Worm (Caenorhabditis elegans) whole organism, late embryonic: ENCODE data around the gene csp-2.

Experiments used
- C08G9.2 ChIP-seq: sonication (generic microtip); optimal IDR thresholded peaks from 2 replicates; lab custom pipeline; 2016; ENCODE audit warnings: mild to moderate bottlenecking, missing genetic modification characterization, moderate library complexity, missing compliant biosample characterization
- C38D4.7 ChIP-seq: fragments of 200-800 bp; sonication (Bioruptor generic); optimal IDR thresholded peaks from 2 replicates; lab custom pipeline; 2018; ENCODE audit warnings: mild to moderate bottlenecking, missing genetic modification characterization, moderate library complexity, missing compliant biosample characterization
- F13H6.1 ChIP-seq: sonication (generic microtip); optimal IDR thresholded peaks from 2 replicates; lab custom pipeline; 2016; ENCODE audit warnings: missing genetic modification characterization, missing compliant biosample characterization
- K09A11.1 ChIP-seq: sonication (generic microtip); optimal IDR thresholded peaks from 2 replicates; lab custom pipeline; 2017; ENCODE audit warnings: antibody characterized with exemption, mild to moderate bottlenecking, missing genetic modification characterization, missing compliant biosample characterization; ENCODE audit not compliant: insufficient read depth
- T23F11.4 ChIP-seq: fragments of 200-800 bp; sonication (Bioruptor generic); optimal IDR thresholded peaks from 2 replicates; lab custom pipeline; 2018; ENCODE audit warnings: mild to moderate bottlenecking, missing genetic modification characterization, missing compliant biosample characterization
- Y22D7AL.16 ChIP-seq: sonication (generic microtip); optimal IDR thresholded peaks from 2 replicates; lab custom pipeline; 2016; ENCODE audit warnings: missing genetic modification characterization, missing compliant biosample characterization
- ahr-1 ChIP-seq: sonication (generic microtip); optimal IDR thresholded peaks from 2 replicates; lab custom pipeline; 2016; ENCODE audit warnings: missing genetic modification characterization, missing compliant biosample characterization
- ama-1 ChIP-seq: fragments of 150-350 bp; optimal IDR thresholded peaks from 2 replicates; lab custom pipeline; 2014
- ceh-14 ChIP-seq: sonication (generic microtip); optimal IDR thresholded peaks from 2 replicates; lab custom pipeline; 2016; ENCODE audit warnings: missing genotype, missing genetic modification characterization, missing compliant biosample characterization
- ceh-18 ChIP-seq: sonication (generic microtip); optimal IDR thresholded peaks from 2 replicates; lab custom pipeline; 2016; ENCODE audit warnings: missing genetic modification characterization, missing compliant biosample characterization
- ceh-19 ChIP-seq: fragments of 200-800 bp; sonication (Bioruptor generic); optimal IDR thresholded peaks from 2 replicates; lab custom pipeline; 2018; ENCODE audit warnings: mild to moderate bottlenecking, missing genetic modification characterization, missing compliant biosample characterization
- ceh-22 ChIP-seq: sonication (generic microtip); optimal IDR thresholded peaks from 2 replicates; lab custom pipeline; 2017; ENCODE audit warnings: missing biosample characterization, missing genetic modification characterization
- ceh-34 ChIP-seq: sonication (generic microtip); optimal IDR thresholded peaks from 2 replicates; lab custom pipeline; 2016; ENCODE audit warnings: mild to moderate bottlenecking, missing genetic modification characterization, missing compliant biosample characterization
- ceh-45 ChIP-seq: fragments of 200-800 bp; sonication (Bioruptor generic); IDR thresholded peaks from 2 replicates; pipeline ENCODE4 v1.3.6; 2022; ENCODE audit warnings: missing genetic modification reagents, missing genetic modification characterization, missing compliant biosample characterization
- ceh-48 ChIP-seq: sonication (generic microtip); optimal IDR thresholded peaks from 2 replicates; lab custom pipeline; 2016; ENCODE audit warnings: missing genetic modification characterization, inconsistent platforms, missing compliant biosample characterization
- ceh-9 ChIP-seq: sonication (generic microtip); optimal IDR thresholded peaks from 2 replicates; lab custom pipeline; 2016; ENCODE audit warnings: mild to moderate bottlenecking, missing genetic modification characterization, inconsistent platforms, missing compliant biosample characterization
- che-1 ChIP-seq: sonication (generic microtip); optimal IDR thresholded peaks from 2 replicates; lab custom pipeline; 2016; ENCODE audit warnings: mild to moderate bottlenecking, missing genetic modification characterization, missing compliant biosample characterization
- dmd-4 ChIP-seq: sonication (generic microtip); optimal IDR thresholded peaks from 2 replicates; lab custom pipeline; 2016; ENCODE audit warnings: borderline replicate concordance, missing genetic modification characterization, missing compliant biosample characterization
- elt-2 ChIP-seq: sonication (generic microtip); optimal IDR thresholded peaks from 2 replicates; lab custom pipeline; 2016; ENCODE audit warnings: missing genetic modification reagents, missing genetic modification characterization, missing compliant biosample characterization
- eyg-1 ChIP-seq: sonication (generic microtip); optimal IDR thresholded peaks from 2 replicates; lab custom pipeline; 2016; ENCODE audit warnings: missing genotype, missing genetic modification characterization, missing compliant biosample characterization
- fax-1 ChIP-seq: sonication (generic microtip); optimal IDR thresholded peaks from 2 replicates; lab custom pipeline; 2016; ENCODE audit warnings: missing genotype, missing genetic modification characterization, missing compliant biosample characterization
- fkh-10 ChIP-seq: fragments of 150-350 bp; optimal IDR thresholded peaks from 2 replicates; lab custom pipeline; 2014; ENCODE audit warnings: missing biosample characterization, missing genetic modification reagents, missing genetic modification characterization
- gmeb-2 ChIP-seq: sonication (generic microtip); optimal IDR thresholded peaks from 2 replicates; lab custom pipeline; 2016; ENCODE audit warnings: missing genetic modification characterization, inconsistent platforms, missing compliant biosample characterization
- hlh-13 ChIP-seq: fragments of 200-800 bp; sonication (Bioruptor generic); optimal IDR thresholded peaks from 2 replicates; lab custom pipeline; 2018; ENCODE audit warnings: mild to moderate bottlenecking, missing genetic modification characterization, missing compliant biosample characterization
- hlh-15 ChIP-seq: sonication (generic microtip); optimal IDR thresholded peaks from 2 replicates; lab custom pipeline; 2016; ENCODE audit warnings: missing genetic modification characterization, missing compliant biosample characterization
- hlh-30 ChIP-seq: sonication (generic microtip); optimal IDR thresholded peaks from 2 replicates; lab custom pipeline; 2017; ENCODE audit warnings: antibody characterized with exemption, missing genetic modification characterization, missing compliant biosample characterization; ENCODE audit not compliant: insufficient read depth
- lim-6 ChIP-seq: sonication (generic microtip); optimal IDR thresholded peaks from 2 replicates; lab custom pipeline; 2016; ENCODE audit warnings: missing genetic modification characterization, missing compliant biosample characterization
- lin-11 ChIP-seq: fragments of 200-800 bp; sonication (Bioruptor generic); optimal IDR thresholded peaks from 2 replicates; lab custom pipeline; 2018; ENCODE audit warnings: mild to moderate bottlenecking, missing genetic modification characterization, missing compliant biosample characterization
- madf-2 ChIP-seq: sonication (generic microtip); optimal IDR thresholded peaks from 2 replicates; lab custom pipeline; 2017; ENCODE audit warnings: missing genetic modification characterization, missing compliant biosample characterization
- mec-3 ChIP-seq: sonication (generic microtip); optimal IDR thresholded peaks from 2 replicates; lab custom pipeline; 2016; ENCODE audit warnings: borderline replicate concordance, missing genetic modification characterization, missing compliant biosample characterization
- nhr-11 ChIP-seq: fragments of 150-350 bp; optimal IDR thresholded peaks from 2 replicates; lab custom pipeline; 2014; ENCODE audit warnings: missing biosample characterization, missing genetic modification characterization
- nhr-232 ChIP-seq: sonication (generic microtip); optimal IDR thresholded peaks from 2 replicates; lab custom pipeline; 2016; ENCODE audit warnings: missing genetic modification characterization, missing compliant biosample characterization
- odd-2 ChIP-seq: sonication (generic microtip); optimal IDR thresholded peaks from 2 replicates; lab custom pipeline; 2017; ENCODE audit warnings: antibody characterized with exemption, mild to moderate bottlenecking, missing genetic modification characterization, missing compliant biosample characterization
- pax-1 ChIP-seq: fragments of 150-350 bp; optimal IDR thresholded peaks from 2 replicates; lab custom pipeline; 2014; ENCODE audit warnings: missing biosample characterization, missing genetic modification characterization
- pha-2 ChIP-seq: sonication (generic microtip); optimal IDR thresholded peaks from 2 replicates; lab custom pipeline; 2017; ENCODE audit warnings: mild to moderate bottlenecking, missing genetic modification characterization, missing compliant biosample characterization
- pqm-1 ChIP-seq: sonication (generic microtip); optimal IDR thresholded peaks from 2 replicates; lab custom pipeline; 2016; ENCODE audit warnings: missing genetic modification characterization, missing compliant biosample characterization
- rnt-1 ChIP-seq: sonication (generic microtip); optimal IDR thresholded peaks from 2 replicates; lab custom pipeline; 2016; ENCODE audit warnings: missing genetic modification characterization, missing compliant biosample characterization
- syd-9 ChIP-seq: sonication (generic microtip); optimal IDR thresholded peaks from 2 replicates; lab custom pipeline; 2016; ENCODE audit warnings: mild to moderate bottlenecking, missing genetic modification characterization, moderate library complexity, missing compliant biosample characterization
- tbx-2 ChIP-seq: sonication (generic microtip); optimal IDR thresholded peaks from 2 replicates; lab custom pipeline; 2016; ENCODE audit warnings: missing genetic modification characterization, missing compliant biosample characterization
- unc-3 ChIP-seq, 2 experiments: fragments of 200-800 bp in 1 of 2; sonication (Bioruptor generic) in 1 of 2; sonication (generic microtip) in 1 of 2; conservative IDR thresholded peaks in 1 of 2; optimal IDR thresholded peaks in 1 of 2; 2 replicates each; pipeline versions ENCODE4 v1.3.6 to Lab custom; 2016 to 2022; ENCODE audit warnings: missing compliant biosample characterization in 2 of 2, missing genetic modification characterization in 2 of 2, missing genetic modification reagents in 1 of 2
- unc-86 ChIP-seq: sonication (generic microtip); optimal IDR thresholded peaks from 2 replicates; lab custom pipeline; 2016; ENCODE audit warnings: missing genetic modification characterization, missing compliant biosample characterization
- zip-5 ChIP-seq: sonication (generic microtip); optimal IDR thresholded peaks from 2 replicates; lab custom pipeline; 2016; ENCODE audit warnings: missing genetic modification characterization, missing compliant biosample characterization
- ztf-16 ChIP-seq: sonication (generic microtip); optimal IDR thresholded peaks from 2 replicates; lab custom pipeline; 2017; ENCODE audit warnings: missing genetic modification characterization, missing compliant biosample characterization

csp-2 gene

DNA sequence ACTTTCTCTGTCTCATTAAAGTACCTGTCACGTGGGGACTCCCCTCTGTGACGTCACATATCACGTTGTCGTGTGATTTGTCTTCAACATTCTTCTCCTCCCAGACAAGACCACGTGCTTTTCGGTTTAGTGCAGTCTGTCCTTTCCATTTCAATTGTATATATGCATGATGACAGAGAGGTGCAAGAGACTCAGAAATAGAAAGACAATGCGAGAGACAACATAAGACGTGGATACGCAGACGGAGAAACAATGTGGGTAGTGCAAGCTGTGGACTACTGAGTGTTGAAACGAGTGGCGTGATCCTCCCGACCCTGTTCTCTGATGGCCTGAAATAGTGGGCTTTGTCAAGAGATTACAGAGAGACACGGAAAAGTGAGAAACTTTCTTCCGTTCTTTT is 29.2 kb downstream of the csp-2 start (continued):
- TF ChIP-seq rnt-1 (tag; lab: Kevin White, UChicago), result peak; percentile 66
- TF ChIP-seq ceh-34, result no peak
- TF ChIP-seq hlh-15, result no peak
- no peak for TF ChIP-seq hlh-13
- TF ChIP-seq C38D4.7 (GFP tag; lab: Kevin White, UChicago), result no peak
- TF ChIP-seq dmd-4 (tag; lab: Kevin White, UChicago), result no peak
- peak; percentile 89 for TF ChIP-seq ceh-18
- no peak for TF ChIP-seq pqm-1
- no peak for TF ChIP-seq ceh-45 (GFP tag; lab: Robert Waterston, UW)
- TF ChIP-seq odd-2 (tag; lab: Kevin White, UChicago), result no peak
- no peak for TF ChIP-seq unc-3 (GFP tag; conservative IDR thresholded peaks at IDR 0.05; lab: Robert Waterston, UW)
- TF ChIP-seq unc-3 (tag; optimal IDR thresholded peaks at IDR 0.05; lab: Kevin White, UChicago), result no peak
- TF ChIP-seq F13H6.1 (tag; lab: Kevin White, UChicago), result no peak
- no peak for TF ChIP-seq pax-1 (tag; lab: Kevin White, UChicago)
- no peak for TF ChIP-seq che-1 (tag; lab: Kevin White, UChicago)
- no peak for TF ChIP-seq gmeb-2 (tag; lab: Kevin White, UChicago)
- TF ChIP-seq pha-2 (tag; lab: Kevin White, UChicago), result no peak
- TF ChIP-seq ceh-19 (GFP tag; lab: Kevin White, UChicago), result no peak
- TF ChIP-seq ceh-9 (tag; lab: Kevin White, UChicago), result no peak
- TF ChIP-seq ceh-48 (tag; lab: Kevin White, UChicago), result no peak
- TF ChIP-seq tbx-2 (tag; lab: Kevin White, UChicago), result peak; percentile 51
- TF ChIP-seq mec-3 (tag; lab: Kevin White, UChicago), result no peak
- TF ChIP-seq lin-11 (tag; lab: Kevin White, UChicago), result no peak
- peak; percentile 96 for TF ChIP-seq hlh-30 (tag; lab: Kevin White, UChicago)
- TF ChIP-seq elt-2, result no peak
- TF ChIP-seq eyg-1 (tag; lab: Kevin White, UChicago), result no peak
- TF ChIP-seq nhr-232 (tag; lab: Kevin White, UChicago), result no peak
- no peak for TF ChIP-seq ama-1 (lab: Kevin White, UChicago)
- no peak for TF ChIP-seq ceh-14 (tag; lab: Kevin White, UChicago)

DNA sequence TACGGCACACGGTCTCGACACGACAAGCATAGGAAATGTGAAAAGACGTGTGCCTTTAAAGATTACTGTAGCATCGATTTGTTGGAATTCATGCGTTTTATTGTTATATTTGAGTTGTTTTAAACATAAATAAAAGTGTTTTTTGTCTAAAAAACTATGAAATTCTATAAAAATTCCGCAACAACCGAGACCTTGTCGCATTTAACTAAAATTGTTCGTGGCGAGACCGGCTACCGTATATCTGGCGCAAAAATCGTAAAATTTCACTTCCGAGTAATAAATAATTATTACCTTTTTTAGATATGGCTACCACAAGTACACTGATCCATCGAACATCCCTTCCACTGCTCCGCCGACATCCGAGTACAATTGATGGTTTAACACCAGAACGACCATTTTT is 29.8 kb downstream of the csp-2 start, which contains the start of gene ipla-6:
ipla-6 (plus strand) TSS at position 301 of the 400 bp plus-strand sequence.
- TF ChIP-seq syd-9 (no peak), hlh-13 (no peak), ceh-45 (GFP tag; lab: Robert Waterston, UW) (no peak), che-1 (tag; lab: Kevin White, UChicago) (no peak), fkh-10 (GFP tag; lab: Kevin White, UChicago) (no peak), T23F11.4 (no peak), ceh-9 (tag; lab: Kevin White, UChicago) (no peak), gmeb-2 (tag; lab: Kevin White, UChicago) (no peak), K09A11.1 (no peak), odd-2 (tag; lab: Kevin White, UChicago) (no peak), F13H6.1 (tag; lab: Kevin White, UChicago) (no peak), dmd-4 (tag; lab: Kevin White, UChicago) (no peak), ama-1 (lab: Kevin White, UChicago) (no peak), ahr-1 (tag; lab: Kevin White, UChicago) (no peak), madf-2 (tag; lab: Kevin White, UChicago) (no peak), C38D4.7 (GFP tag; lab: Kevin White, UChicago) (no peak), unc-86 (tag; lab: Kevin White, UChicago) (no peak), ceh-22 (tag; lab: Kevin White, UChicago) (no peak), lin-11 (tag; lab: Kevin White, UChicago) (no peak), nhr-11 (no peak)

DNA sequence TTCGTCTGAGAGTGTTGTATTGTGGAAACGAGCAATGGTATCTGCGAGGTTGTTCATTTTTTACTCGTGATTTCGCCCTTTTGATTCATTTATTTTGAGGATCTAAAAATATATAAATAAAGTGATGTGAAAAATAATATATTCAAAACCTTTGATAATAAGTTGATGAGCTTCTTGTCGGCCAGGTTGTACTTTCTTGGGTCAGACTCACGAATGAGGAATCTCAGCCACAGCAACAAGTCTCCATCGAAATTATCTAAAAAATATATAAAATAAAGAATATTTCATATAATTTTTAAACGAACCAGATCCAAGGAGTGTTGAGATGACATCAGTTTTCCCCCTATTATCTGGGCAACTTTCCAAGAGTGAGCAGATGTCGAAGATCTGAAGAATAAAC is 34.9 kb downstream of the csp-2 start, which contains the start of gene Y73B6BL.288:
Y73B6BL.288 (minus strand) TSS at position 101 of the 400 bp plus-strand sequence.
- TF ChIP-seq zip-5 (no peak), Y22D7AL.16 (tag; lab: Kevin White, UChicago) (no peak), C08G9.2 (no peak), nhr-11 (no peak), fax-1 (tag; lab: Kevin White, UChicago) (no peak), lim-6 (tag; lab: Kevin White, UChicago) (no peak), ztf-16 (tag; lab: Kevin White, UChicago) (no peak)
